Fruit fly (Drosophila melanogaster) whole organism, adult: ENCODE measurements around the gene Psf1.

ENCODE experiments used
- CG11617 ChIP-seq: fragments of 200-800 bp; sonication (Bioruptor generic); optimal IDR thresholded peaks from 2 replicates; lab custom pipeline; 2017; ENCODE audit warnings: mild to moderate bottlenecking, missing biosample characterization, missing genetic modification reagents, missing genetic modification characterization
- CG12768 ChIP-seq: fragments of 200-800 bp; sonication (Bioruptor generic); optimal IDR thresholded peaks from 2 replicates; lab custom pipeline; 2017; ENCODE audit warnings: missing biosample characterization, missing genetic modification characterization, mild to moderate bottlenecking, moderate library complexity, missing genetic modification reagents
- CG14711 ChIP-seq: fragments of 200-800 bp; sonication (Bioruptor generic); optimal IDR thresholded peaks from 2 replicates; lab custom pipeline; 2018; ENCODE audit warnings: missing biosample characterization, mild to moderate bottlenecking, missing genetic modification characterization, moderate library complexity
- CG1620 ChIP-seq: fragments of 200-800 bp; sonication (Bioruptor generic); optimal IDR thresholded peaks from 2 replicates; lab custom pipeline; 2016; ENCODE audit warnings: missing biosample characterization, missing genetic modification characterization
- CG33017 ChIP-seq: fragments of 200-800 bp; sonication (Bioruptor generic); optimal IDR thresholded peaks from 2 replicates; lab custom pipeline; 2018; ENCODE audit warnings: missing biosample characterization, mild to moderate bottlenecking, missing genetic modification characterization, moderate library complexity
- CG5204 ChIP-seq: fragments of 200-800 bp; sonication (Bioruptor generic); optimal IDR thresholded peaks from 2 replicates; lab custom pipeline; 2016; ENCODE audit warnings: missing biosample characterization, missing genetic modification characterization
- CG7045 ChIP-seq: fragments of 200-800 bp; sonication (Bioruptor generic); optimal IDR thresholded peaks from 2 replicates; lab custom pipeline; 2017; ENCODE audit warnings: missing biosample characterization, mild to moderate bottlenecking, missing genetic modification characterization
- CG7101 ChIP-seq: fragments of 200-800 bp; sonication (Bioruptor generic); optimal IDR thresholded peaks from 2 replicates; lab custom pipeline; 2018; ENCODE audit warnings: missing biosample characterization, mild to moderate bottlenecking, missing genetic modification characterization, moderate library complexity
- Clk ChIP-seq: fragments of 200-800 bp; sonication (Bioruptor generic); optimal IDR thresholded peaks from 2 replicates; lab custom pipeline; 2017; ENCODE audit warnings: missing biosample characterization, missing genetic modification characterization
- Crg-1 ChIP-seq: fragments of 200-800 bp; sonication (Bioruptor generic); optimal IDR thresholded peaks from 2 replicates; lab custom pipeline; 2016; ENCODE audit warnings: missing biosample characterization, missing genetic modification characterization
- Hr96 ChIP-seq: fragments of 200-800 bp; sonication (Bioruptor generic); optimal IDR thresholded peaks from 2 replicates; lab custom pipeline; 2016; ENCODE audit warnings: missing biosample characterization, missing genetic modification characterization
- Mnt ChIP-seq: fragments of 200-800 bp; sonication (Bioruptor generic); optimal IDR thresholded peaks from 2 replicates; lab custom pipeline; 2016; ENCODE audit warnings: missing biosample characterization, mild to moderate bottlenecking, missing genetic modification characterization
- bab1 ChIP-seq: fragments of 200-800 bp; sonication (Bioruptor generic); optimal IDR thresholded peaks from 3 replicates; lab custom pipeline; 2019; ENCODE audit warnings: missing biosample characterization, mild to moderate bottlenecking, missing genetic modification characterization, moderate library complexity
- cic ChIP-seq: fragments of 200-800 bp; sonication (Bioruptor generic); optimal IDR thresholded peaks from 2 replicates; lab custom pipeline; 2017; ENCODE audit warnings: missing biosample characterization, mild to moderate bottlenecking, missing genetic modification characterization, moderate library complexity
- cnc ChIP-seq, 2 experiments: fragments of >200 bp; optimal IDR thresholded peaks; 2 replicates each; lab custom pipeline; 2017
- kay ChIP-seq: fragments of 200-800 bp; sonication (Bioruptor generic); peaks from one replicate; lab custom pipeline; 2016; ENCODE audit warnings: missing biosample characterization, missing genetic modification characterization, borderline replicate concordance
- ovo ChIP-seq: fragments of 200-800 bp; sonication (Bioruptor generic); optimal IDR thresholded peaks from 2 replicates; lab custom pipeline; 2016; ENCODE audit warnings: missing biosample characterization, missing genetic modification characterization
- pad ChIP-seq: fragments of 200-800 bp; sonication (Bioruptor generic); optimal IDR thresholded peaks from 3 replicates; lab custom pipeline; 2017; ENCODE audit warnings: missing biosample characterization, missing genetic modification characterization, mild to moderate bottlenecking, moderate library complexity, missing genetic modification reagents
- tj ChIP-seq: fragments of 200-800 bp; sonication (Bioruptor generic); optimal IDR thresholded peaks from 3 replicates; lab custom pipeline; 2017; ENCODE audit warnings: missing biosample characterization, mild to moderate bottlenecking, missing genetic modification characterization, moderate library complexity
- toe ChIP-seq: fragments of 200-800 bp; sonication (Bioruptor generic); optimal IDR thresholded peaks from 2 replicates; lab custom pipeline; 2016; ENCODE audit warnings: missing biosample characterization, missing genetic modification characterization

The Psf1 gene

DNA sequence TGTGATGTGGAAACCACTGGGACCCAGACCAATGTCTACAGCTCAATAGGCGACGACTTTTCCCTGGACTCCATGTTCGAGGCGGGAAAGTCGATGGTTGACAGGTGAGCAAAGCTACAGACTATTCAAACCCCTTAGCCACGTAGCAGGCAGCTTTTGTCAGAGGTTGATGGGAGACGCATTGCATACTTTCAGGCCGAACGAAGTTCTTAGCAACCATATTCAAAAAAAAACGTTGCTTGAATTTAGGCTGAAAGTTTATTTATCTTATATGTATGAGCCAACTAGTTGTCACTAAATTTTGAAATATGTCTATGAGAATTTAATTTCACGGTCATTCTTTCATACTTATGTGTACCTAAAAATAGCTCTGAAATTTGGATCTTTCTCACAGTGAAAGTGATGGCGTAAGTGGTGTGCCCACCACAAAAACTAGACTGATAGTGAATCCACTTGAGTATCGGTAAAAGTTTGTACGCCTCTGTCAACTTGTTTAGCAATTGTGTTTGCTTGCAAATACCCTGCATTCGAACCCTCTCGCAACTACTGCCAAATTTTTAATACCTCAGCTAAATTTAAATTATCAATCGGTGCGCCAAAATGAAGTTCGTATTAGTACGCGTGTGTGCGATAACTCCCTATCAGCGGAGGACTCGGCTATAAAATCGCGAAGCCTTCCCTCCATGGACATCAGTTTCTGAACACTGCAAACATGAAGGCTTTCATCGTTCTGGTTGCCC, 40.6 kb downstream of the Psf1 start, which contains the start of gene LysB:
TSS of gene LysB (plus strand) at position 690 of the 740 bp plus-strand sequence.
- TF ChIP-seq Clk (GFP tag; lab: Kevin White, UChicago) (no peak), CG7101 (tag; lab: Kevin White, UChicago) (no peak), pad (no peak), CG5204 (GFP tag; lab: Kevin White, UChicago) (no peak), CG11617 (GFP tag; lab: Kevin White, UChicago) (no peak), Mnt (GFP tag; lab: Kevin White, UChicago) (no peak), CG12768 (no peak), tj (GFP tag; lab: Kevin White, UChicago) (no peak), CG14711 (tag; lab: Kevin White, UChicago) (no peak), cic (no peak), kay (GFP tag; lab: Kevin White, UChicago) (no peak), CG1620 (GFP tag; lab: Kevin White, UChicago) (no peak), Hr96 (GFP tag; lab: Kevin White, UChicago) (no peak), toe (no peak), cnc (optimal IDR thresholded peaks at IDR 0.05; lab: Kevin White, UChicago) (no peak), CG33017 (tag; lab: Kevin White, UChicago) (no peak), Crg-1 (GFP tag; lab: Kevin White, UChicago) (no peak)

DNA sequence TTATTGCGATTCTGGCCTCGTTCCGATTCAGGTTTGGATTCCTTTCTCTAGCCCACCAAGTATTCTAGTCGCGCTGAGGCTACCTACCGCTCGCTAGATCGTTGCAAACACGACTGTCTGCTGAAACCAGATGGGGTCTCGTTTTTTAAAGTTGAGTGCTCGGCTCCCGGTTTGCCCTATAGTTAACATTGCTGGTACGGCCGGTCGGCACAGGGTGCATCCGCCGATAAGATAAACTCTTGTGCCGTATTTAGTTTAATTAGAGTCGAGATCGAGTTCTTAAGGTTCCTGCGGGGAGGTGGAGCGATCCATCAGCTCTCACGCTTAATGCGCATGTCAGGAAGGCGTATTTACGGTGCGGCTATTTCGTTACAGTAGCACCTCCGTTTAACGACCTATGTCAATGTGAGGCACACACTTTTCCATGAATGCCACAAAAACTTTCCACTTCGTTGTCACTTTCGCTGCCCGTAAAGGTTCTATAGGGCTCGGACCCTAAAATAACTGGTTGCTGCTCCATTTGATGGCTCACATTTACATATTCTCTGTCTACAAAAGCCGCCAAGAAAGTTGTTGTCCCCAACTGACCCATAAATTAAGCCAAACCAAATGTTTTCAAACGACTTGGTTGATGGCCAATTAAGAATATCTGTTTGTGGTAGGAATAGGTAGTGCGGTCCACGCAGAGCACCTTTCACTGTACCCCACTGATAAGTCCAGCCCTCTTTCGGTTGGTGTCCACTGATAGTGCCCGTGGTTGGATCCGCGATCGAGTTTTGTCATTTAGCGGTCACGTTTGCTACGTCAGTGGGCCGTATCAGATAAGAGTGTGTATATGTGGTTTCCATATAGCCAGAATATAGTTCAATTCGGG, 42.6 kb downstream of the Psf1 start, which contains the start of gene CG9119:
TSS of gene CG9119 (minus strand) at position 122 of the 874 bp plus-strand sequence.
- peak; percentile 24 for TF ChIP-seq CG14711 (tag; lab: Kevin White, UChicago)
- TF ChIP-seq Clk (GFP tag; lab: Kevin White, UChicago): peak; percentile 78
- TF ChIP-seq CG7101 (tag; lab: Kevin White, UChicago): peak; percentile 63
- peak; percentile 11 for TF ChIP-seq cic
- no peak for TF ChIP-seq ovo (GFP tag; lab: Kevin White, UChicago)
- peak; percentile 72 for TF ChIP-seq CG33017 (tag; lab: Kevin White, UChicago)
- peak; percentile 84 for TF ChIP-seq Hr96 (GFP tag; lab: Kevin White, UChicago)
- TF ChIP-seq CG11617 (GFP tag; lab: Kevin White, UChicago): peak; percentile 79
- peak; percentile 70 for TF ChIP-seq toe
- peak; percentile 9 for TF ChIP-seq Crg-1 (GFP tag; lab: Kevin White, UChicago)
- TF ChIP-seq CG1620 (GFP tag; lab: Kevin White, UChicago): no peak
- peak; percentile 78 for TF ChIP-seq CG12768
- no peak for TF ChIP-seq cnc (optimal IDR thresholded peaks at IDR 0.05; lab: Kevin White, UChicago)
- TF ChIP-seq kay (GFP tag; lab: Kevin White, UChicago): no peak
- no peak for TF ChIP-seq bab1 (GFP tag; lab: Kevin White, UChicago)
- TF ChIP-seq pad: peak; percentile 55
- peak; percentile 85 for TF ChIP-seq CG5204 (GFP tag; lab: Kevin White, UChicago)
- peak; percentile 22 for TF ChIP-seq Mnt (GFP tag; lab: Kevin White, UChicago)
- peak; percentile 77 for TF ChIP-seq CG7045 (GFP tag; lab: Kevin White, UChicago)
- TF ChIP-seq tj (GFP tag; lab: Kevin White, UChicago): peak; percentile 44

DNA sequence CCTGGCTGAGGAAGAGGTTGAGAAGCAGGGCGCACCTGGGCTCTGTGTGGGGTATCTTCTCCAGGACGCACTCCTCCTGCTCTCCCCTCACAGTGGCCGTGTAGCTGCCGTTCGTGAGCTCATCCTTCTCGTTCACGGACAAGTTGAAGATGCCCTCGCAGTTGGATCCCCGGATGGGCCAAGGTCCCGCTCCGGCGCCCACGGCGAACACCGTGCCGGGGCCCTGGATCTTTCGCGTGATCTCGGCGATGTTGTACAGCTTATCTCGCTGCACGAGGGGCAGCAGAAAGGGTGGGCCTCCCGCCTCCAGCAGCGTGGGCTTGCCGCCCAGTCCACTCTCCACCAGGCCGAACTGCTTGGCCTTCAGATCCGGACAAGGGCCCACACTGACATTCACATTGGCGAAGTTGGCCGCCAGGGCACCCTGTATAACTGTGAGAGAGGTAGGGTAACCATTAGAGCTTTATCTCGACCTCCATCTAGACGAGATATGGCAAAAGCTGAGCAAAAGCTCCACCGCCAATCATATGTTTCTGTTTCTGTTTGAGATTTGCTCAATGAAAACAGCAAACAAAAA, 43.5 kb downstream of the Psf1 start:
- TF ChIP-seq tj (GFP tag; lab: Kevin White, UChicago): no peak
- no peak for TF ChIP-seq cnc (optimal IDR thresholded peaks at IDR 0.05; lab: Kevin White, UChicago)
- no peak for TF ChIP-seq toe
- TF ChIP-seq CG12768: no peak
- TF ChIP-seq CG7045 (GFP tag; lab: Kevin White, UChicago): no peak
- TF ChIP-seq Clk (GFP tag; lab: Kevin White, UChicago): no peak
- no peak for TF ChIP-seq CG5204 (GFP tag; lab: Kevin White, UChicago)
- no peak for TF ChIP-seq Mnt (GFP tag; lab: Kevin White, UChicago)
- TF ChIP-seq CG33017 (tag; lab: Kevin White, UChicago): no peak
- no peak for TF ChIP-seq ovo (GFP tag; lab: Kevin White, UChicago)
- no peak for TF ChIP-seq CG7101 (tag; lab: Kevin White, UChicago)
- TF ChIP-seq pad: no peak
- TF ChIP-seq CG11617 (GFP tag; lab: Kevin White, UChicago): no peak
- no peak for TF ChIP-seq cic

DNA sequence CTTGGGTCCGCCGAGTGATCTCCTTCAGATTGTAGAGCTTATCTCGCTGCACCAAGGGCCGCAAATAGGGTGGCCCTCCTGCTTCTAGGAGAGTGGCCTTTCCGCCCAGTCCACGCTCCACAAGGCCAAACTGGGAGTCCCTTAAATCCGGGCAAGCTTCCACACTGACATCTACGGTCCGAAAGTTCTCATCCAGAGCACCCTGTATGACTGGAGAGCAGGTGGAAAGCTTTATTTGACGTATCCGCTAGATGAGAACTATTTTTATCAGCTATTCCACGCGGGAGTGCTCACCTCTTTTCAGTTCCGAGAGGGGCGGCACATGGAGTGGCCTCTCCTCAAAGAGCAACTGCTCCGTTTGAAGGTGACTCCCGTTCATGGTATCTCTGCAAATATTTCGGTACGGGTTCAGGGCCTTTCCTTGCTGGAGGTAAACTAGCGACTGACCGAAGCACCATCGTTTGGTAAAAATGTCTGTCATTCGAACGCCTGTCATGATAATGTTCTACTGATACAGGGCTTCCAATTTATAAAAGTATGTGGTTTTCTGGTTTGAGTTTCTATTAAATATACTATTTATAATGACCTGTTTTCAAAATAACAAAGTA, 44.8 kb downstream of the Psf1 start, which contains the start of gene meep:
TSS of gene meep (minus strand) at position 449 of the 608 bp plus-strand sequence.
- TF ChIP-seq Mnt (GFP tag; lab: Kevin White, UChicago): no peak
- peak; percentile 51 for TF ChIP-seq cic
- no peak for TF ChIP-seq Crg-1 (GFP tag; lab: Kevin White, UChicago)
- TF ChIP-seq ovo (GFP tag; lab: Kevin White, UChicago): no peak
